Worm (Caenorhabditis elegans) whole organism, young adult: ENCODE measurements around the gene C43F9.4.
A peak's percentile ranks its signal among the peaks of the same experiment; 100 is the strongest.

Experiments used
- B0035.1 ChIP-seq: sonication (generic microtip); optimal IDR thresholded peaks from 2 replicates; lab custom pipeline; 2016; ENCODE audit warnings: missing genetic modification characterization, mild to moderate bottlenecking, missing compliant biosample characterization, missing genotype, missing genetic modification reagents
- C17E4.6 ChIP-seq: fragments of 200-800 bp; sonication (Bioruptor generic); IDR thresholded peaks from 2 replicates; pipeline ENCODE4 v1.3.6; 2022; ENCODE audit warnings: missing genetic modification reagents, missing genetic modification characterization, missing compliant biosample characterization
- F10E7.11 ChIP-seq: sonication (generic microtip); optimal IDR thresholded peaks from 2 replicates; lab custom pipeline; 2017; ENCODE audit warnings: mild to moderate bottlenecking, missing genetic modification characterization, moderate library complexity, missing compliant biosample characterization
- K11D2.4 ChIP-seq: fragments of 200-800 bp; sonication (Bioruptor generic); IDR thresholded peaks from 2 replicates; pipeline ENCODE4 v1.3.6; 2022; ENCODE audit warnings: missing genetic modification reagents, missing genetic modification characterization, missing compliant biosample characterization
- Y53F4B.3 ChIP-seq: fragments of 200-800 bp; sonication (Bioruptor generic); IDR thresholded peaks from 2 replicates; pipeline ENCODE4 v1.3.6; 2022; ENCODE audit warnings: missing genetic modification reagents, missing genetic modification characterization, missing compliant biosample characterization
- akir-1 ChIP-seq: fragments of 200-800 bp; sonication (Bioruptor generic); optimal IDR thresholded peaks from 2 replicates; lab custom pipeline; 2018; ENCODE audit warnings: mild to moderate bottlenecking, missing genetic modification characterization, moderate library complexity, missing compliant biosample characterization
- ama-1 ChIP-seq, 3 experiments: fragments of 150-350 bp in 1 of 3; sonication (generic microtip) in 2 of 3; optimal IDR thresholded peaks; 2 replicates each; lab custom pipeline; 2014 to 2018; ENCODE audit warnings: missing biosample characterization in 2 of 3, missing genetic modification characterization in 2 of 3, missing genetic modification reagents in 2 of 3
- attf-3 ChIP-seq: fragments of 200-800 bp; sonication (Bioruptor generic); conservative IDR thresholded peaks from 2 replicates; pipeline ENCODE4 v1.3.6; 2022; ENCODE audit warnings: missing genetic modification reagents, missing genetic modification characterization, missing compliant biosample characterization
- cebp-1 ChIP-seq, 2 experiments: fragments of 200-800 bp in 1 of 2; sonication (Bioruptor generic) in 1 of 2; sonication (generic microtip) in 1 of 2; IDR thresholded peaks in 1 of 2; optimal IDR thresholded peaks in 1 of 2; 2 replicates each; pipeline versions ENCODE4 v1.3.6 to Lab custom; 2017 to 2022; ENCODE audit warnings: missing compliant biosample characterization in 2 of 2, missing genetic modification characterization in 2 of 2, mild to moderate bottlenecking in 1 of 2, missing genetic modification reagents in 1 of 2, moderate library complexity in 1 of 2
- cebp-2 ChIP-seq: fragments of 200-800 bp; sonication (Bioruptor generic); IDR thresholded peaks from 2 replicates; pipeline ENCODE4 v1.3.6; 2022; ENCODE audit warnings: missing genetic modification characterization, missing compliant biosample characterization
- ceh-100 ChIP-seq: fragments of 200-800 bp; sonication (Bioruptor generic); IDR thresholded peaks from 2 replicates; pipeline ENCODE4 v1.3.6; 2022; ENCODE audit warnings: missing genetic modification reagents, missing genetic modification characterization, missing compliant biosample characterization
- ceh-27 ChIP-seq: fragments of 200-800 bp; sonication (Bioruptor generic); optimal IDR thresholded peaks from 2 replicates; lab custom pipeline; 2018; ENCODE audit warnings: mild to moderate bottlenecking, missing genetic modification characterization, moderate library complexity, missing compliant biosample characterization
- ceh-79 ChIP-seq: sonication (generic microtip); optimal IDR thresholded peaks from 2 replicates; lab custom pipeline; 2017; ENCODE audit warnings: mild to moderate bottlenecking, missing genetic modification characterization, missing compliant biosample characterization
- hmg-1.2 ChIP-seq: fragments of 200-800 bp; sonication (Bioruptor generic); IDR thresholded peaks from 2 replicates; pipeline ENCODE4 v1.3.6; 2022; ENCODE audit warnings: missing genetic modification reagents, missing genetic modification characterization, missing compliant biosample characterization
- hmg-20 ChIP-seq: fragments of 200-800 bp; sonication (Bioruptor generic); IDR thresholded peaks from 2 replicates; pipeline ENCODE4 v1.3.6; 2022; ENCODE audit warnings: missing genetic modification reagents, missing genetic modification characterization, missing compliant biosample characterization
- lag-1 ChIP-seq: fragments of 200-800 bp; sonication (Bioruptor generic); IDR thresholded peaks from 2 replicates; pipeline ENCODE4 v1.3.6; 2022; ENCODE audit warnings: missing genetic modification reagents, missing genetic modification characterization, missing compliant biosample characterization
- let-607 ChIP-seq, 2 experiments: fragments of 200-800 bp in 1 of 2; sonication (Bioruptor generic) in 1 of 2; sonication (generic microtip) in 1 of 2; optimal IDR thresholded peaks; 2 replicates each; lab custom pipeline; 2016 to 2018; ENCODE audit warnings: mild to moderate bottlenecking in 2 of 2, missing compliant biosample characterization in 2 of 2, missing genetic modification characterization in 2 of 2, moderate library complexity in 2 of 2, missing genotype in 1 of 2
- lin-54 ChIP-seq: fragments of 200-800 bp; sonication (Bioruptor generic); optimal IDR thresholded peaks from 2 replicates; lab custom pipeline; 2018; ENCODE audit warnings: mild to moderate bottlenecking, missing genetic modification characterization, missing compliant biosample characterization
- lir-1 ChIP-seq: fragments of 200-800 bp; sonication (Bioruptor generic); conservative IDR thresholded peaks from 2 replicates; pipeline ENCODE4 v1.3.6; 2022; ENCODE audit warnings: missing genetic modification reagents, missing genetic modification characterization, missing compliant biosample characterization
- madf-10 ChIP-seq: sonication (generic microtip); optimal IDR thresholded peaks from 2 replicates; lab custom pipeline; 2016; ENCODE audit warnings: mild to moderate bottlenecking, missing genetic modification characterization, missing compliant biosample characterization
- madf-3 ChIP-seq: fragments of 200-800 bp; sonication (Bioruptor generic); IDR thresholded peaks from 2 replicates; pipeline ENCODE4 v1.3.6; 2022; ENCODE audit warnings: missing genetic modification reagents, missing genetic modification characterization, missing compliant biosample characterization
- madf-8 ChIP-seq: fragments of 200-800 bp; sonication (Bioruptor generic); conservative IDR thresholded peaks from 2 replicates; pipeline ENCODE4 v1.3.6; 2022; ENCODE audit warnings: missing genetic modification reagents, missing genetic modification characterization, missing compliant biosample characterization
- mcd-1 ChIP-seq: fragments of 200-800 bp; sonication (Bioruptor generic); IDR thresholded peaks from 2 replicates; pipeline ENCODE4 v1.3.6; 2022; ENCODE audit warnings: missing genetic modification reagents, missing genetic modification characterization, missing compliant biosample characterization
- mxl-1 ChIP-seq: sonication (generic microtip); optimal IDR thresholded peaks from 2 replicates; lab custom pipeline; 2016; ENCODE audit warnings: missing genetic modification characterization, missing compliant biosample characterization
- nfyb-1 ChIP-seq: fragments of 200-800 bp; sonication (Bioruptor generic); IDR thresholded peaks from 2 replicates; pipeline ENCODE4 v1.3.6; 2022; ENCODE audit warnings: missing genetic modification reagents, missing genetic modification characterization, missing compliant biosample characterization
- nhr-179 ChIP-seq: sonication (generic microtip); optimal IDR thresholded peaks from 2 replicates; lab custom pipeline; 2016; ENCODE audit warnings: mild to moderate bottlenecking, missing genetic modification characterization, missing compliant biosample characterization
- nhr-80 ChIP-seq: sonication (generic microtip); optimal IDR thresholded peaks from 2 replicates; lab custom pipeline; 2016; ENCODE audit warnings: missing genetic modification characterization, missing compliant biosample characterization
- rec-8 ChIP-seq, 2 experiments: sonication (generic microtip); optimal IDR thresholded peaks; 2 replicates each; lab custom pipeline; 2016; ENCODE audit warnings: mild to moderate bottlenecking in 2 of 2, missing genetic modification characterization in 2 of 2, missing genetic modification reagents in 2 of 2, missing genotype in 2 of 2, missing biosample characterization in 1 of 2, missing compliant biosample characterization in 1 of 2, moderate library complexity in 1 of 2
- snpc-1.3 ChIP-seq: sonication (generic microtip); optimal IDR thresholded peaks from 2 replicates; lab custom pipeline; 2017; ENCODE audit warnings: missing genetic modification characterization, mild to moderate bottlenecking, missing compliant biosample characterization, antibody characterized with exemption, moderate library complexity, missing genotype, missing genetic modification reagents; ENCODE audit not compliant: insufficient read depth
- xnd-1 ChIP-seq: sonication (generic microtip); optimal IDR thresholded peaks from 2 replicates; lab custom pipeline; 2016; ENCODE audit warnings: missing genotype, missing genetic modification reagents, missing genetic modification characterization, missing compliant biosample characterization
- ztf-3 ChIP-seq: fragments of 200-800 bp; sonication (Bioruptor generic); optimal IDR thresholded peaks from 2 replicates; lab custom pipeline; 2018; ENCODE audit warnings: mild to moderate bottlenecking, missing genetic modification characterization, missing compliant biosample characterization

C43F9.4 gene

ce11 chrIV:10609920-10610319, 20.9 kb upstream of the C43F9.4 start:
- TF ChIP-seq ztf-3: no peak
- no peak for TF ChIP-seq lin-54 (GFP tag; lab: Kevin White, UChicago)
- no peak for TF ChIP-seq akir-1 (GFP tag; lab: Kevin White, UChicago)
- TF ChIP-seq cebp-2 (GFP tag; lab: Robert Waterston, UW): no peak
- TF ChIP-seq B0035.1 (tag; lab: Kevin White, UChicago): no peak
- TF ChIP-seq madf-8 (GFP tag; lab: Robert Waterston, UW): no peak
- no peak for TF ChIP-seq lag-1 (GFP tag; lab: Robert Waterston, UW)
- no peak for TF ChIP-seq F10E7.11 (tag; lab: Kevin White, UChicago)

DNA sequence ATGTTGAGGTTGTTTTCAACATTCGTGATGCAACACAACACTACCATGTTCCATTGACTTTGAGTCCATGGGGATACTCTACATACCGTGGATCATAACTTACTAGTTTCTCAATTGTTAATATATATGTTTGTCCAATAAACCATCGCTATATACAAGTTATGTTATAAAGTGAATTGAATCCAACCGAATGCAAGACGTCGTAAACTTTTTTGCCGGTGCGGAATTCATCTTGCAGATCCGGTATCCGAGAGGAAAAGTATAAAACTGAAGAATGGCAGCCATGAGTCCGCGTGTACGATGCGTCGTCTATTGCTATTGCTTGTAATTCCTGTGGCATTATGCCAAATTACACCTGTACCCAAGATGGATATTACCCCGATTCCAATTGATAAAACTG, 19.3 kb upstream of the C43F9.4 start, which contains the start of gene R09H10.6:
Gene R09H10.6 (plus strand): TSS at position 301 of the 400 bp plus-strand sequence.
- TF ChIP-seq nhr-179 (no peak), hmg-20 (GFP tag; lab: Robert Waterston, UW) (no peak), ceh-79 (tag; lab: Kevin White, UChicago) (no peak), ceh-27 (GFP tag; lab: Kevin White, UChicago) (no peak), K11D2.4 (no peak)

ce11 chrIV:10606575-10607080, 17.7 kb upstream of the C43F9.4 start, which contains the start of gene R09H10.3:
Gene R09H10.3 (plus strand): TSS chrIV:10607030.
- no peak for TF ChIP-seq Y53F4B.3 (GFP tag; lab: Robert Waterston, UW)
- peak in 1 of 2 experiments; percentile 1 for TF ChIP-seq let-607 (tag; optimal IDR thresholded peaks at IDR 0.05; lab: Kevin White, UChicago)
- TF ChIP-seq nhr-80: peak; percentile 75

DNA sequence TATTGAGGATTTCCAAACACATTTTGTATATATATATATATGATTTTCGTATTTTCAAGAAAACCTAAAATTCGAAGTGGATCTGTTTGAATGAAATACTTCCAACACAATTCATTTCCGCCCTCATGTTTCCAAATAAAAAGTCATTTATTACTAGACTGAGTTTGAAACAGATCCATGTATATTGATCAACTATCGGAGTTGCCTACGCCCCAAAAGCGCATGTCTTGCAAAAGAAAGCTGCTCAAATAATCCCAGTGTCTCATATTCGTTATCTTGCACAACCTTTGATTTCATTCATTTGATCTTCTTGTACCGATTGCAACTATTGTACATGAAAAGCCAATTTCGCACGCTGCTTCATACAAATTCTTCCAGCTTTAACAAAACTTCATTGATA, 13.7 kb upstream of the C43F9.4 start, which contains the start of gene R09H10.2:
Gene R09H10.2 (plus strand): TSS at position 301 of the 400 bp plus-strand sequence.
- TF ChIP-seq nfyb-1: no peak
- no peak for TF ChIP-seq rec-8 (tag; optimal IDR thresholded peaks at IDR 0.05; lab: Kevin White, UChicago)
- no peak for TF ChIP-seq madf-10 (tag; lab: Kevin White, UChicago)
- TF ChIP-seq ceh-100 (GFP tag; lab: Robert Waterston, UW): no peak

DNA sequence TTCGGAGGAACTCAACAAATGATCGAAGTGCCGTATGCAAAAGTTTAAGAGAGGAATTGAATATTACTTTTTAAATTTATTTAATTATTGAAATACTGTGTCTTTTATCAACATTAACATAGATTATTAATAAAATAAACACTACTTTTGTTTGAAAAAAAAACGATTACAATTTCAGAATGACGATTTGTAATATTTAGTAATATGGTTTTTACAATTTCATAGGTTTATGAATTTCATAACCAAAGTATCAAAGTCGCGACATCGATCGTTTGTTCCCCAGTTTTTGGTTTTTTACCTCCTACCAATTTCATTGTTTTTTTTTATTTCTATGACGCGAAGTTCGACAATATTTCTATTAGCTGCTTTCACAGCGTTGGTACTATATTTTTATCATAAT, 11.0 kb upstream of the C43F9.4 start, which contains the start of gene R09H10.1:
Gene R09H10.1 (plus strand): TSS at position 301 of the 400 bp plus-strand sequence.
- no peak for TF ChIP-seq rec-8 (tag; optimal IDR thresholded peaks at IDR 0.05; lab: Kevin White, UChicago)
- TF ChIP-seq attf-3 (GFP tag; lab: Robert Waterston, UW): no peak
- no peak for TF ChIP-seq cebp-2 (GFP tag; lab: Robert Waterston, UW)
- no peak for TF ChIP-seq cebp-1 (GFP tag; IDR thresholded peaks at IDR 0.05; lab: Robert Waterston, UW)
- no peak for TF ChIP-seq cebp-1 (tag; optimal IDR thresholded peaks at IDR 0.05; lab: Kevin White, UChicago)
- TF ChIP-seq C17E4.6 (GFP tag; lab: Robert Waterston, UW): no peak
- TF ChIP-seq hmg-1.2 (GFP tag; lab: Robert Waterston, UW): no peak
- TF ChIP-seq madf-8 (GFP tag; lab: Robert Waterston, UW): no peak
- TF ChIP-seq snpc-1.3 (tag; lab: Kevin White, UChicago): no peak
- no peak for TF ChIP-seq ama-1 (optimal IDR thresholded peaks at IDR 0.05; lab: Kevin White, UChicago)
- no peak for TF ChIP-seq ama-1 (GFP tag; optimal IDR thresholded peaks at IDR 0.05; lab: Kevin White, UChicago)
- no peak for TF ChIP-seq madf-3
- no peak for TF ChIP-seq mxl-1 (tag; lab: Kevin White, UChicago)
- TF ChIP-seq mcd-1: no peak
- TF ChIP-seq lir-1 (GFP tag; lab: Robert Waterston, UW): no peak
- TF ChIP-seq K11D2.4: no peak
- TF ChIP-seq nhr-179: no peak
- no peak for TF ChIP-seq xnd-1 (tag; lab: Kevin White, UChicago)
- TF ChIP-seq, all 124 proteins: peak for 0
